Worm (Caenorhabditis elegans) whole organism, midembryonic: ENCODE measurements around the gene F10C2.7.

ENCODE experiments used
- T22C8.4 ChIP-seq: fragments of 200-800 bp; sonication (Bioruptor generic); IDR thresholded peaks from 2 replicates; pipeline ENCODE4 v1.3.6; 2022; ENCODE audit warnings: missing genetic modification characterization, missing compliant biosample characterization
- cog-1 ChIP-seq: sonication (generic microtip); optimal IDR thresholded peaks from 2 replicates; lab custom pipeline; 2016; ENCODE audit warnings: missing genetic modification characterization, missing compliant biosample characterization
- flt-1 ChIP-seq: fragments of 200-800 bp; sonication (Bioruptor generic); IDR thresholded peaks from 2 replicates; pipeline ENCODE4 v1.3.6; 2022; ENCODE audit warnings: missing genetic modification characterization, missing compliant biosample characterization
- klf-2 ChIP-seq: fragments of 200-800 bp; sonication (Bioruptor generic); conservative IDR thresholded peaks from 2 replicates; pipeline ENCODE4 v1.3.6; 2022; ENCODE audit warnings: missing genetic modification reagents, missing genetic modification characterization, missing compliant biosample characterization
- tab-1 ChIP-seq: fragments of 200-800 bp; sonication (Bioruptor generic); IDR thresholded peaks from 2 replicates; pipeline ENCODE4 v1.3.6; 2022; ENCODE audit warnings: missing genetic modification characterization, missing compliant biosample characterization
- ztf-23 ChIP-seq: fragments of 200-800 bp; sonication (Bioruptor generic); IDR thresholded peaks from 2 replicates; pipeline ENCODE4 v1.3.6; 2022; ENCODE audit warnings: missing genetic modification reagents, missing genetic modification characterization, missing compliant biosample characterization
- ztf-29 ChIP-seq: fragments of 200-800 bp; sonication (Bioruptor generic); IDR thresholded peaks from 2 replicates; pipeline ENCODE4 v1.3.6; 2022; ENCODE audit warnings: missing genetic modification reagents, missing genetic modification characterization, missing compliant biosample characterization

- TF ChIP-seq ztf-29 (no peak), ztf-23 (no peak), flt-1 (GFP tag; lab: Robert Waterston, UW) (no peak), cog-1 (tag; lab: Kevin White, UChicago) (no peak), tab-1 (GFP tag; lab: Robert Waterston, UW) (no peak), klf-2 (no peak), T22C8.4 (GFP tag; lab: Robert Waterston, UW) (no peak)
Measured at ce11 chrV:12088773-12089172, 35.1 kb downstream of the F10C2.7 start, which contains the start of gene R07B7.12.
